Worm (Caenorhabditis elegans): Measurements from ENCODE around the gene sdz-23.

The sdz-23 gene

DNA sequence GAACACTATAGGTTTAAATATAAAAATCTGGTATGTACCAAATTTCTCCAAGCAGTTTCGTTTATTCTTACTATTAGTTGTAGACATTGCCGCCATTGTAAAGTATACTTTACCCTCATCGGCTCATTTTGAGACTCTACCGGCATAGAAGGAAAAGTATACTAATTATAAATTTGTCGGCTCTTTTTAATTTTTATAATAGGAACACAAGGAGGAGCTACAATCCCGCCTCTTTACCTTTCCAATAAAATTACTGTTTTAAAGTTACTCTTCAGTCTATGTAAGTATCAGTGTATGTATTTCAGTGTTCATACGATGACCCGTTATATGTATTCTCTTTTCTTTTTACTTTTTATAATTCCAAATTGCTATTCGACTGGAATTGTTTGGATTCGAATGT, at the start of gene sdz-23:
sdz-23 (plus strand) TSS at position 301 of the 400 bp plus-strand sequence.
- TF ChIP-seq vab-15 (tag; optimal IDR thresholded peaks at IDR 0.05) (no peak), aly-2 (tag; optimal IDR thresholded peaks at IDR 0.05) (no peak), unc-30 (tag; optimal IDR thresholded peaks at IDR 0.05) (no peak), lin-35 (GFP tag; optimal IDR thresholded peaks at IDR 0.05) (no peak), ets-5 (GFP tag; IDR thresholded peaks at IDR 0.05) (no peak), nhr-90 (tag; optimal IDR thresholded peaks at IDR 0.05; ENCODE audit: poor library complexity) (no peak), nhr-71 (tag; optimal IDR thresholded peaks at IDR 0.05) (no peak), ztf-4 (tag; optimal IDR thresholded peaks at IDR 0.05) (no peak), nhr-20 (tag; optimal IDR thresholded peaks at IDR 0.05) (no peak), nhr-85 (tag) (no peak), tlp-1 (tag; optimal IDR thresholded peaks at IDR 0.05) (no peak), efl-1 (optimal IDR thresholded peaks at IDR 0.05) (no peak), efl-1 (GFP tag; optimal IDR thresholded peaks at IDR 0.05 in 1 of 2) (no peak), nhr-11 (tag; optimal IDR thresholded peaks at IDR 0.05) (no peak), lin-39 (tag; optimal IDR thresholded peaks at IDR 0.05) (no peak), hlh-17 (GFP tag; optimal IDR thresholded peaks at IDR 0.05; ENCODE audit: borderline replicate concordance) (no peak), irx-1 (tag; optimal IDR thresholded peaks at IDR 0.05) (no peak)

DNA sequence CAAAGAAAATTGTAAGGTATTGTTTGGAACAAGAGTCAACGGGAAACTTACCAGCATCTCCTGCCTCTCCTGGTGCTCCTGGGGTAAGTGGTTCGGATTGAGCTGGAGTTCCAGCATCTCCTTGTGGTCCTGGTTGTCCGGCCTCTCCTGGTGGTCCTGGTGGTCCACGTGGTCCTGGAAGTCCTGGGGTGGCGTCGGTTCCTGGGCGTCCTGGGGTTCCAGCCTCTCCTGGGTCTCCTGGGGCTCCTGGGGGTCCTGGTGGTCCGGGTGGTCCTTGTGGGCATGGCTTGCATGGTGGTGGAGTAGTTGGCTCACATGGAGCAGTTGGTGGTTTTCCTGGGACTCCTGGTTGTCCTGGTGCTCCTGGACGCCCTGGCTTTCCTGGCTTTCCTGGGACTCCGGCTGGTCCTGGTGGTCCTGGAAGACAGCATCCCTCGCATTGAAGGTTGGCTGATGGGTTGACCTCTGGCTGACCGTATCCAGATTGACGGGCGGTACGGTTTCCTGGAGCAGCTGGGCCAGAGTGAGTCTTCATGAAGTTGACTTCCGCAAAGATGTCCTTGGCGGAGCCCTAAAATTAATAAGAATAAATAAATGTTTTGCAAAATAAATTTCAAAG, 49.2 kb upstream of the sdz-23 start:
- TF ChIP-seq ceh-8 (GFP tag; optimal IDR thresholded peaks at IDR 0.05) (peak; percentile 14), tbx-2 (tag; optimal IDR thresholded peaks at IDR 0.05) (no peak), swsn-7 (tag; optimal IDR thresholded peaks at IDR 0.05) (no peak)

DNA sequence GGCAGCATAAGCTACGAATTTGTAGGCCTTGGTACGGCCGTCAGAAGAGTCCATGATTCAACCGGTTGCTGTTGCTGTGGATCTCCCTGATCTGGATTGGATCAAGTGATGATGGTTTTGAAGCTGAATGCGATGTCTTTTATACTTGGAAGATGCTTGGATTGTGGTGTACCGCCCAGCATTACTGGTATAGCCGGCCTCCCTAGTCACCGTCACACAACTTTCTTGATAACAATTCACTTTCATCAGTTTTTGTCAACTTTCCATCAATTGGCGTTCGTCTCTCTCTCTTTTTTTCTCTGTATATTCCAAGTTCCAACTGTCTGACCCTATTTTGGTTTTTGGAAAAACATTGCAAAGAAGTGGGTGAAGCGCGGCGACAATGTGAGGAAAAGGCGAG, 48.6 kb upstream of the sdz-23 start, which contains the start of gene col-43:
col-43 (minus strand) TSS at position 101 of the 400 bp plus-strand sequence.
- TF ChIP-seq blmp-1 (tag; optimal IDR thresholded peaks at IDR 0.05) (peak; percentile 21), dpl-1 (GFP tag; optimal IDR thresholded peaks at IDR 0.05) (no peak)

DNA sequence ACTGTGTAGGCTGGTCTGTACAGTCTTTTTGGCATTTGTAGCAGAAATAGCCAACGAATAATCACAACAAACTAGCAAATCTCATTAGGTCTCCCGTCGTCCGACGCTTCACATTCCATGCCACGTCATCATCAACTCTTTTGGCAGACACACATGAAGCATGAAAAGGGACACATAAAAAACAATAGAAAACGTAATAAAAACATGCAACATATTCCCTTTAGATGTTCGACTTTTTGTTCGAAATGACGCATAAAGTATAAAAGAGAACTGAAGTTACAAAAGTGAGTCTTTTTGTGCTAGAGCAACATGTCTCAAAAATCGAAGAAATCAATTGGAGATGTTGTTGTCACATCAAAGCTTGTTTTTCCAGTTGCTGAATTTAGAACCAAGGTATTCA, 47.6 kb upstream of the sdz-23 start, which contains the start of gene sth-1:
sth-1 (plus strand) TSS at position 301 of the 400 bp plus-strand sequence.
- TF ChIP-seq pag-3 (tag; optimal IDR thresholded peaks at IDR 0.05; ENCODE audit: borderline replicate concordance, insufficient read depth) = no peak
- TF ChIP-seq fkh-10 (GFP tag; optimal IDR thresholded peaks at IDR 0.05) = no peak
- TF ChIP-seq nhr-20 (tag; optimal IDR thresholded peaks at IDR 0.05) = no peak
- TF ChIP-seq zag-1 (tag; optimal IDR thresholded peaks at IDR 0.05) = no peak
- TF ChIP-seq blmp-1 (tag; optimal IDR thresholded peaks at IDR 0.05) = no peak
- TF ChIP-seq aha-1 (tag; optimal IDR thresholded peaks at IDR 0.05) = no peak
- TF ChIP-seq lin-14 (GFP tag; optimal IDR thresholded peaks at IDR 0.05) = no peak
- TF ChIP-seq dpl-1 (GFP tag; optimal IDR thresholded peaks at IDR 0.05) = no peak
- no peak for TF ChIP-seq pax-3 (tag; optimal IDR thresholded peaks at IDR 0.05)
- no peak for TF ChIP-seq jun-1 (tag; optimal IDR thresholded peaks at IDR 0.05)
- TF ChIP-seq ces-1 (GFP tag; optimal IDR thresholded peaks at IDR 0.05) = no peak

DNA sequence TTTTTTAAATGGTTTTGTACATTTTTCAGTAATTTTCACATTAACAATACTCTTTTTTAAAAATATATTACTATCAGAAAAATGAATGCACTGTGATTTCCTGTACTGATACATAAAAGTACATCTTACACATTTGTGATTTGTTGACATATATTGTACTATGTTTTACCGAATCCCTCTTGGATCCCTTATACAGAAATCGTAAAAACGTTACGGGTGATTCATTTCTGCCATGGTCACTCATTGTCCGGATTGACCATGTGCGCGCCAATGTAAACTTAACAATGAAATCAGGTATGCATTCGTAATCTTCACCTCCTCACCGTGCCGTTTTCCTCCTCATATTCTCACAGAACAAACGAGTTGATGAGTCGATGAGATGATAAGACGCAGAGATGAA, 45.3 kb upstream of the sdz-23 start, which contains the start of gene ZC513.2:
ZC513.2 (plus strand) TSS at position 301 of the 400 bp plus-strand sequence.
- TF ChIP-seq C04F5.9 (tag; optimal IDR thresholded peaks at IDR 0.05) = no peak
- no peak for TF ChIP-seq dsc-1 (tag; optimal IDR thresholded peaks at IDR 0.05)
- no peak for TF ChIP-seq aly-2 (tag; optimal IDR thresholded peaks at IDR 0.05)
- TF ChIP-seq blmp-1 (tag; optimal IDR thresholded peaks at IDR 0.05) = peak; percentile 16
- TF ChIP-seq sox-4 (tag; optimal IDR thresholded peaks at IDR 0.05) = no peak
- TF ChIP-seq unc-86 (tag; optimal IDR thresholded peaks at IDR 0.05) = no peak
- TF ChIP-seq efl-3 (GFP tag; optimal IDR thresholded peaks at IDR 0.05) = no peak
- TF ChIP-seq elt-2 (tag; optimal IDR thresholded peaks at IDR 0.05) = no peak
- TF ChIP-seq mef-2 (tag; optimal IDR thresholded peaks at IDR 0.05) = no peak
- no peak for TF ChIP-seq snu-23 (GFP tag; optimal IDR thresholded peaks at IDR 0.05)
- no peak for TF ChIP-seq C16A3.4 (tag; optimal IDR thresholded peaks at IDR 0.05)
- TF ChIP-seq nhr-85 (tag) = peak; percentile 9

All from whole organism, L1 larva.